Worm (Caenorhabditis elegans) whole organism, L1 larva: ENCODE data around the gene C06C6.9.

ENCODE experiments used
- Y116A8C.19 ChIP-seq: sonication (generic microtip); optimal IDR thresholded peaks from 2 replicates; lab custom pipeline; 2016; ENCODE audit warnings: missing compliant biosample characterization, missing genetic modification characterization, borderline replicate concordance
- aly-2 ChIP-seq: fragments of 150-350 bp; optimal IDR thresholded peaks from 2 replicates; lab custom pipeline; 2014; ENCODE audit warnings: missing biosample characterization, missing genetic modification characterization
- blmp-1 ChIP-seq: fragments of 150-350 bp; optimal IDR thresholded peaks from 2 replicates; lab custom pipeline; 2014; ENCODE audit warnings: missing biosample characterization, missing genetic modification characterization
- ceh-63 ChIP-seq: fragments of 200-800 bp; sonication (Bioruptor generic); optimal IDR thresholded peaks from 2 replicates; lab custom pipeline; 2018; ENCODE audit warnings: mild to moderate bottlenecking, missing genetic modification characterization, missing compliant biosample characterization
- ceh-8 ChIP-seq: fragments of 200-800 bp; sonication (Bioruptor generic); optimal IDR thresholded peaks from 2 replicates; lab custom pipeline; 2018; ENCODE audit warnings: mild to moderate bottlenecking, missing genetic modification characterization, moderate library complexity, missing compliant biosample characterization
- ceh-90 ChIP-seq: sonication (generic microtip); optimal IDR thresholded peaks from 2 replicates; lab custom pipeline; 2016; ENCODE audit warnings: missing genetic modification characterization, missing compliant biosample characterization
- dsc-1 ChIP-seq: sonication (generic microtip); optimal IDR thresholded peaks from 2 replicates; lab custom pipeline; 2016; ENCODE audit warnings: mild to moderate bottlenecking, missing genetic modification characterization, missing compliant biosample characterization
- efl-1 ChIP-seq, 4 experiments: fragments of 150-350 bp; optimal IDR thresholded peaks in 3 of 4; peaks in 1 of 4; 1 replicate in 1 of 4; 2 replicates in 3 of 4; lab custom pipeline; 2014; ENCODE audit warnings: missing biosample characterization in 2 of 4, missing genetic modification characterization in 2 of 4, missing genetic modification reagents in 2 of 4
- egl-13 ChIP-seq: sonication (generic microtip); optimal IDR thresholded peaks from 2 replicates; lab custom pipeline; 2016; ENCODE audit warnings: missing genotype, missing genetic modification reagents, missing genetic modification characterization, missing compliant biosample characterization
- egl-27 ChIP-seq, 2 experiments: fragments of 150-350 bp in 1 of 2; sonication (generic microtip); optimal IDR thresholded peaks; 3 replicates each; lab custom pipeline; 2017 to 2018; ENCODE audit warnings: missing biosample characterization in 2 of 2, missing genetic modification characterization in 2 of 2, missing genetic modification reagents in 2 of 2
- elt-2 ChIP-seq: sonication (generic microtip); optimal IDR thresholded peaks from 2 replicates; lab custom pipeline; 2016; ENCODE audit warnings: missing genetic modification characterization, mild to moderate bottlenecking, inconsistent platforms, missing compliant biosample characterization, missing genetic modification reagents
- ets-5 ChIP-seq: fragments of 200-800 bp; sonication (Bioruptor generic); IDR thresholded peaks from 2 replicates; pipeline ENCODE4 v1.3.6; 2022; ENCODE audit warnings: missing genetic modification characterization, missing compliant biosample characterization
- fkh-8 ChIP-seq: sonication (generic microtip); optimal IDR thresholded peaks from 2 replicates; lab custom pipeline; 2016; ENCODE audit warnings: mild to moderate bottlenecking, missing genetic modification characterization, missing compliant biosample characterization
- fos-1 ChIP-seq: fragments of 150-350 bp; optimal IDR thresholded peaks from 2 replicates; lab custom pipeline; 2014; ENCODE audit warnings: missing biosample characterization, missing genetic modification characterization
- grh-1 ChIP-seq: fragments of 200-800 bp; sonication (Bioruptor generic); IDR thresholded peaks from 2 replicates; pipeline ENCODE4 v1.3.6; 2022; ENCODE audit warnings: missing genetic modification reagents, missing genetic modification characterization, missing compliant biosample characterization
- hlh-17 ChIP-seq: fragments of 200-800 bp; sonication (Bioruptor generic); optimal IDR thresholded peaks from 2 replicates; lab custom pipeline; 2018; ENCODE audit warnings: missing genetic modification characterization, mild to moderate bottlenecking, missing compliant biosample characterization, moderate library complexity, borderline replicate concordance
- hlh-4 ChIP-seq: sonication (generic microtip); optimal IDR thresholded peaks from 2 replicates; lab custom pipeline; 2016; ENCODE audit warnings: mild to moderate bottlenecking, missing genetic modification characterization, missing compliant biosample characterization
- hpl-2 ChIP-seq: fragments of 150-350 bp; optimal IDR thresholded peaks from 2 replicates; lab custom pipeline; 2014; ENCODE audit warnings: missing biosample characterization, missing genetic modification reagents, missing genetic modification characterization
- jun-1 ChIP-seq: fragments of 150-350 bp; optimal IDR thresholded peaks from 2 replicates; lab custom pipeline; 2014; ENCODE audit warnings: missing biosample characterization, missing genetic modification reagents, missing genetic modification characterization
- lin-35 ChIP-seq, 2 experiments: fragments of 150-350 bp; optimal IDR thresholded peaks; 2 replicates each; lab custom pipeline; 2014; ENCODE audit warnings: missing biosample characterization in 2 of 2, missing genetic modification characterization in 2 of 2, missing genetic modification reagents in 2 of 2
- lin-39 ChIP-seq: fragments of 150-350 bp; optimal IDR thresholded peaks from 2 replicates; lab custom pipeline; 2014; ENCODE audit warnings: missing biosample characterization, missing genetic modification reagents, missing genetic modification characterization
- lir-3 ChIP-seq: sonication (generic microtip); optimal IDR thresholded peaks from 2 replicates; lab custom pipeline; 2016; ENCODE audit warnings: mild to moderate bottlenecking, missing genetic modification characterization, moderate library complexity, missing compliant biosample characterization; ENCODE audit not compliant: poor library complexity
- mab-9 ChIP-seq: fragments of 200-800 bp; sonication (Bioruptor generic); IDR thresholded peaks from 2 replicates; pipeline ENCODE4 v1.3.6; 2022; ENCODE audit warnings: missing genetic modification reagents, missing genetic modification characterization, missing compliant biosample characterization
- mdl-1 ChIP-seq, 2 experiments: fragments of 150-350 bp; optimal IDR thresholded peaks; 2 replicates each; lab custom pipeline; 2014 to 2017; ENCODE audit warnings: missing biosample characterization in 2 of 2, missing genetic modification characterization in 2 of 2, inconsistent platforms in 1 of 2
- mep-1 ChIP-seq: fragments of 150-350 bp; optimal IDR thresholded peaks from 2 replicates; lab custom pipeline; 2014; ENCODE audit warnings: missing biosample characterization, missing genetic modification characterization
- nhr-12 ChIP-seq: sonication (generic microtip); optimal IDR thresholded peaks from 2 replicates; lab custom pipeline; 2017; ENCODE audit warnings: missing biosample characterization, missing genetic modification characterization
- nhr-19 ChIP-seq: fragments of 200-800 bp; sonication (Bioruptor generic); conservative IDR thresholded peaks from 2 replicates; pipeline ENCODE4 v1.3.6; 2022; ENCODE audit warnings: missing genetic modification characterization, missing compliant biosample characterization
- nhr-20 ChIP-seq: sonication (generic microtip); optimal IDR thresholded peaks from 2 replicates; lab custom pipeline; 2016; ENCODE audit warnings: mild to moderate bottlenecking, missing genetic modification characterization, missing compliant biosample characterization
- nhr-71 ChIP-seq: sonication (generic microtip); optimal IDR thresholded peaks from 2 replicates; lab custom pipeline; 2016; ENCODE audit warnings: mild to moderate bottlenecking, missing genetic modification characterization, moderate library complexity, missing compliant biosample characterization
- nhr-76 ChIP-seq: sonication (generic microtip); optimal IDR thresholded peaks from 2 replicates; lab custom pipeline; 2017; ENCODE audit warnings: missing biosample characterization, missing genetic modification characterization
- nhr-77 ChIP-seq: fragments of 150-350 bp; optimal IDR thresholded peaks from 2 replicates; lab custom pipeline; 2014; ENCODE audit warnings: missing biosample characterization, missing genetic modification characterization
- nhr-85 ChIP-seq: sonication (generic microtip); peaks from one replicate; lab custom pipeline; 2016; ENCODE audit warnings: missing genetic modification characterization, inconsistent platforms, missing compliant biosample characterization
- nhr-90 ChIP-seq: sonication (generic microtip); optimal IDR thresholded peaks from 2 replicates; lab custom pipeline; 2016; ENCODE audit warnings: mild to moderate bottlenecking, missing genetic modification characterization, missing compliant biosample characterization; ENCODE audit not compliant: poor library complexity
- pag-3 ChIP-seq: sonication (generic microtip); optimal IDR thresholded peaks from 2 replicates; lab custom pipeline; 2017; ENCODE audit warnings: missing genetic modification characterization, mild to moderate bottlenecking, missing compliant biosample characterization, antibody characterized with exemption, borderline replicate concordance; ENCODE audit not compliant: insufficient read depth
- pax-3 ChIP-seq: fragments of 200-800 bp; sonication (Bioruptor generic); optimal IDR thresholded peaks from 2 replicates; lab custom pipeline; 2018; ENCODE audit warnings: mild to moderate bottlenecking, missing genetic modification characterization, moderate library complexity, missing compliant biosample characterization
- pqm-1 ChIP-seq: sonication (generic microtip); optimal IDR thresholded peaks from 3 replicates; lab custom pipeline; 2017; ENCODE audit warnings: missing biosample characterization, missing genetic modification characterization
- rnt-1 ChIP-seq: sonication (generic microtip); optimal IDR thresholded peaks from 2 replicates; lab custom pipeline; 2016; ENCODE audit warnings: mild to moderate bottlenecking, missing genetic modification characterization, moderate library complexity, missing compliant biosample characterization
- skn-1 ChIP-seq: fragments of 150-350 bp; optimal IDR thresholded peaks from 2 replicates; lab custom pipeline; 2014; ENCODE audit warnings: missing biosample characterization, missing genetic modification characterization
- snpc-4 ChIP-seq: fragments of 150-350 bp; optimal IDR thresholded peaks from 2 replicates; lab custom pipeline; 2014; ENCODE audit warnings: missing biosample characterization, missing genetic modification characterization
- snu-23 ChIP-seq: sonication (generic microtip); optimal IDR thresholded peaks from 2 replicates; lab custom pipeline; 2016; ENCODE audit warnings: missing genetic modification characterization, missing compliant biosample characterization
- sox-4 ChIP-seq: sonication (generic microtip); optimal IDR thresholded peaks from 2 replicates; lab custom pipeline; 2016; ENCODE audit warnings: missing genetic modification characterization, missing compliant biosample characterization
- sptf-1 ChIP-seq: fragments of 150-350 bp; optimal IDR thresholded peaks from 2 replicates; lab custom pipeline; 2014; ENCODE audit warnings: missing biosample characterization, missing genetic modification characterization
- tbx-2 ChIP-seq: sonication (generic microtip); optimal IDR thresholded peaks from 2 replicates; lab custom pipeline; 2016; ENCODE audit warnings: missing genetic modification characterization, missing compliant biosample characterization
- unc-130 ChIP-seq: fragments of 150-350 bp; optimal IDR thresholded peaks from 2 replicates; lab custom pipeline; 2017; ENCODE audit warnings: missing biosample characterization, missing genetic modification characterization, inconsistent platforms
- unc-98 ChIP-seq: fragments of 200-800 bp; sonication (Bioruptor generic); IDR thresholded peaks from 2 replicates; pipeline ENCODE4 v1.3.6; 2022; ENCODE audit warnings: missing genetic modification characterization, missing compliant biosample characterization
- vab-15 ChIP-seq: sonication (generic microtip); optimal IDR thresholded peaks from 2 replicates; lab custom pipeline; 2017; ENCODE audit warnings: missing genotype, mild to moderate bottlenecking, missing genetic modification characterization, missing compliant biosample characterization
- zip-4 ChIP-seq: fragments of 200-800 bp; sonication (Bioruptor generic); optimal IDR thresholded peaks from 2 replicates; lab custom pipeline; 2018; ENCODE audit warnings: mild to moderate bottlenecking, missing genetic modification characterization, moderate library complexity, missing compliant biosample characterization
- ztf-4 ChIP-seq: fragments of 150-350 bp; optimal IDR thresholded peaks from 2 replicates; lab custom pipeline; 2014; ENCODE audit warnings: missing biosample characterization, missing genetic modification characterization

The C06C6.9 gene

DNA sequence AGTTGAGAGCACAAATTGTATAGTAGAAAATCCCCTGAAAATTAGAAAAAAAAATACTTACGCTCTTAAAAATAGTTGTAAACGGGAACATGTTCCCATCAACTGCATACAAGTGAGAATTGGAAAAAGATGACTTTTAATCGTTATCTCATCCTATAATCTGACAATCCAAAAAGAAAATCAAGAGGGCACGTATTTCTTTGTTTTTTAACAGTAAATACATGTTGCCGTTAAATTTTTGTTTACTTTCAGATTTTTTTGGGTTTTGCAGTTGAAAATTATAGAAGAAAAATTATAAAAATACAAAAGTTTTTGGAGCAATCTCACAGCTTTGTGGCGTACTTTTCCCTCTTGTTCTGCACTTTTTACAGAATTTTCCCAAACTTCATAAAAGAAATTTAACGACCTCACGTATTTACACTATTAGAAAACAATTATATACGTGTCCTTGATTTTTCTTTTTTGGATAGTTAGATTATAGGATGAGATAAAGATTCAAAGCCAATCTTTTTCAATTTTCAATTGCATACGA, at the start of gene C06C6.9, which contains the start of gene C06C6.8:
C06C6.9 (minus strand) TSS at position 101 of the 532 bp plus-strand sequence.
C06C6.8 (plus strand) TSS at position 482 of the 532 bp plus-strand sequence.
- TF ChIP-seq nhr-76 (tag; lab: Kevin White, UChicago) (no peak), efl-1 (optimal IDR thresholded peaks at IDR 0.05; lab: Kevin White, UChicago) (no peak), efl-1 (GFP tag; optimal IDR thresholded peaks at IDR 0.05 in 1 of 2; lab: Kevin White, UChicago) (peak in 1 of 2 experiments; percentile 70)

DNA sequence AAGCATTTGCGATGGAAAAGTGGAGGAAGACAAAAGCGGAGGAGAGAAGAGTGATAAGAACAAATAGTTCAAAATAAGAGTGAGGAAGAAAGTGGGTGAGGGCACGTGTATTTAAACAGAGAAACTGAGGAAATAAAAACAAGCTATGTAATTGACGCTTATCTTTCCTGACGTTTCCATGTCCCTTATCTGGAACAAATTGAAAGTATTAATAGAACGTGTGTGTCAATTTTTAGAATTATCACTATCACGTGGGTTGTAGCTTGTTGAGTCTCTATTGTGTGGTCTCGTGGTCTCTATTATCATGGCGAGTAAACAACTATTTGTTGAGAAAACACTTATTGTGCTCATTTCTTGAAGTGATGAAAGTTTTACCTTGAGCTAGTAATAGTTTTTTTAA, 49.3 kb upstream of the C06C6.9 start, which contains the start of gene T10C6.15:
T10C6.15 (minus strand) TSS at position 104 of the 400 bp plus-strand sequence.
- no peak for TF ChIP-seq nhr-77
- peak; percentile 99 for TF ChIP-seq elt-2 (tag; lab: Kevin White, UChicago)
- no peak for TF ChIP-seq dsc-1 (tag; lab: Kevin White, UChicago)
- no peak for TF ChIP-seq aly-2 (tag; lab: Kevin White, UChicago)
- no peak for TF ChIP-seq ets-5 (GFP tag; lab: Robert Waterston, UW)
- peak; percentile 49 for TF ChIP-seq pax-3 (tag; lab: Kevin White, UChicago)
- no peak for TF ChIP-seq snu-23 (GFP tag; lab: Kevin White, UChicago)
- TF ChIP-seq fos-1 (tag; lab: Kevin White, UChicago) = no peak
- no peak for TF ChIP-seq jun-1 (tag; lab: Kevin White, UChicago)
- no peak for TF ChIP-seq unc-98 (GFP tag; lab: Robert Waterston, UW)
- no peak for TF ChIP-seq Y116A8C.19
- TF ChIP-seq unc-130 = no peak
- TF ChIP-seq nhr-12 = no peak
- no peak for TF ChIP-seq rnt-1 (tag; lab: Kevin White, UChicago)
- peak; percentile 68 for TF ChIP-seq nhr-71 (tag; lab: Kevin White, UChicago)
- no peak for TF ChIP-seq snpc-4 (tag; lab: Kevin White, UChicago)
- no peak for TF ChIP-seq mep-1
- TF ChIP-seq hpl-2 (GFP tag; lab: Kevin White, UChicago) = peak; percentile 58
- no peak for TF ChIP-seq grh-1 (GFP tag; lab: Robert Waterston, UW)
- TF ChIP-seq vab-15 = no peak
- TF ChIP-seq ceh-8 (GFP tag; lab: Kevin White, UChicago) = no peak
- TF ChIP-seq lin-35 (GFP tag; optimal IDR thresholded peaks at IDR 0.05; lab: Kevin White, UChicago) = peak in 1 of 2 experiments; percentile 76
- TF ChIP-seq egl-27 (tag; optimal IDR thresholded peaks at IDR 0.05; lab: Kevin White, UChicago) = no peak
- TF ChIP-seq hlh-17 (GFP tag; lab: Kevin White, UChicago) = no peak
- TF ChIP-seq tbx-2 (tag; lab: Kevin White, UChicago) = no peak
- TF ChIP-seq pag-3 = no peak
- no peak for TF ChIP-seq fkh-8 (tag; lab: Kevin White, UChicago)
- TF ChIP-seq ztf-4 (tag; lab: Kevin White, UChicago) = no peak
- no peak for TF ChIP-seq zip-4 (GFP tag; lab: Kevin White, UChicago)
- no peak for TF ChIP-seq ceh-63 (GFP tag; lab: Kevin White, UChicago)
- no peak for TF ChIP-seq mab-9 (GFP tag; lab: Robert Waterston, UW)
- no peak for TF ChIP-seq sox-4 (tag; lab: Kevin White, UChicago)
- no peak for TF ChIP-seq efl-1 (optimal IDR thresholded peaks at IDR 0.05; lab: Kevin White, UChicago)
- peak in 1 of 2 experiments; percentile 87 for TF ChIP-seq efl-1 (GFP tag; optimal IDR thresholded peaks at IDR 0.05 in 1 of 2; lab: Kevin White, UChicago)
- TF ChIP-seq sptf-1 = no peak
- TF ChIP-seq nhr-19 = peak; percentile 32
- no peak for TF ChIP-seq lir-3 (tag; lab: Kevin White, UChicago)
- TF ChIP-seq nhr-20 = peak; percentile 67
- TF ChIP-seq mdl-1 (tag; optimal IDR thresholded peaks at IDR 0.05; lab: Kevin White, UChicago) = peak in 1 of 2 experiments; percentile 50
- no peak for TF ChIP-seq pqm-1 (tag; lab: Kevin White, UChicago)
- no peak for TF ChIP-seq lin-39 (tag; lab: Kevin White, UChicago)
- TF ChIP-seq skn-1 (tag; lab: Kevin White, UChicago) = no peak
- no peak for TF ChIP-seq ceh-90 (tag; lab: Kevin White, UChicago)
- peak; percentile 63 for TF ChIP-seq nhr-90
- TF ChIP-seq hlh-4 (tag; lab: Kevin White, UChicago) = no peak
- TF ChIP-seq blmp-1 (tag; lab: Kevin White, UChicago) = no peak
- no peak for TF ChIP-seq egl-13 (tag; lab: Kevin White, UChicago)
- peak; percentile 30 for TF ChIP-seq nhr-85 (tag; lab: Kevin White, UChicago)
- TF ChIP-seq, all 84 proteins: peak for 11
